Fruit fly (Drosophila melanogaster): ENCODE measurements around the gene CG14089.

Gene CG14089

dm6 chr3L:19233798-19234781 is 46.5 kb downstream of the CG14089 start (continued):
- TF ChIP-seq D (optimal IDR thresholded peaks at IDR 0.05) (no peak), D (GFP tag; optimal IDR thresholded peaks at IDR 0.05) (no peak), disco-r (GFP tag; optimal IDR thresholded peaks at IDR 0.05) (no peak), psq (GFP tag; optimal IDR thresholded peaks at IDR 0.05) (no peak), CG16813 (GFP tag; IDR thresholded peaks at IDR 0.05; ENCODE audit: partially characterized antibody) (no peak), hth (optimal IDR thresholded peaks at IDR 0.05) (no peak), Awh (GFP tag; IDR thresholded peaks at IDR 0.05) (no peak), sc (optimal IDR thresholded peaks at IDR 0.05) (no peak), sc (GFP tag; optimal IDR thresholded peaks at IDR 0.05) (no peak), kni (GFP tag; optimal IDR thresholded peaks at IDR 0.05) (no peak), CG12391 (tag; optimal IDR thresholded peaks at IDR 0.05) (peak; percentile 36), Xrp1 (GFP tag; IDR thresholded peaks at IDR 0.05) (no peak), CG17361 (GFP tag; IDR thresholded peaks at IDR 0.05) (peak; percentile 65; the same call in 2 of the 3 replicates), BtbVII (GFP tag; optimal IDR thresholded peaks at IDR 0.05) (no peak), CG8281 (tag; optimal IDR thresholded peaks at IDR 0.05) (no peak), Adf1 (GFP tag; IDR thresholded peaks at IDR 0.05) (no peak), Sry-β (GFP tag; optimal IDR thresholded peaks at IDR 0.05) (no peak), CG10462 (GFP tag; optimal IDR thresholded peaks at IDR 0.05) (no peak), sob (GFP tag; IDR thresholded peaks at IDR 0.05) (no peak), Nf-YB (GFP tag; optimal IDR thresholded peaks at IDR 0.05) (no peak), Dad (GFP tag; optimal IDR thresholded peaks at IDR 0.05) (no peak), cg (GFP tag; optimal IDR thresholded peaks at IDR 0.05) (no peak), kay (GFP tag; optimal IDR thresholded peaks at IDR 0.05) (no peak), gcm (GFP tag; optimal IDR thresholded peaks at IDR 0.05) (no peak), CG30020 (tag; optimal IDR thresholded peaks at IDR 0.05) (no peak), sens (GFP tag) (peak; percentile 75), CG3281 (GFP tag; optimal IDR thresholded peaks at IDR 0.05) (no peak), MESR4 (GFP tag; optimal IDR thresholded peaks at IDR 0.05) (no peak), MBD-R2 (GFP tag; IDR thresholded peaks at IDR 0.05) (no peak), Xbp1 (GFP tag; optimal IDR thresholded peaks at IDR 0.05) (no peak), fd102C (GFP tag; optimal IDR thresholded peaks at IDR 0.05) (no peak), shn (GFP tag; optimal IDR thresholded peaks at IDR 0.05) (no peak), Sry-δ (GFP tag; optimal IDR thresholded peaks at IDR 0.05) (no peak), otp (GFP tag; IDR thresholded peaks at IDR 0.05) (no peak), HLH4C (GFP tag; IDR thresholded peaks at IDR 0.05; ENCODE audit: partially characterized antibody) (no peak), NFAT (GFP tag; IDR thresholded peaks at IDR 0.05) (no peak), CG31388 (GFP tag; optimal IDR thresholded peaks at IDR 0.05) (no peak), CG43689 (GFP tag; IDR thresholded peaks at IDR 0.05) (no peak), Fer3 (tag; optimal IDR thresholded peaks at IDR 0.05) (no peak), CG4617 (GFP tag; optimal IDR thresholded peaks at IDR 0.05; ENCODE audit: borderline replicate concordance) (no peak), Gug (GFP tag; IDR thresholded peaks at IDR 0.05) (no peak), Ada2b (GFP tag; IDR thresholded peaks at IDR 0.05) (no peak), gfzf (GFP tag; optimal IDR thresholded peaks at IDR 0.05) (no peak), Sox102F (GFP tag; optimal IDR thresholded peaks at IDR 0.05) (peak; percentile 28), org-1 (GFP tag; optimal IDR thresholded peaks at IDR 0.05) (no peak), phol (tag; optimal IDR thresholded peaks at IDR 0.05) (peak; percentile 34), PHDP (tag; optimal IDR thresholded peaks at IDR 0.05) (peak; percentile 14), CG6683 (GFP tag; optimal IDR thresholded peaks at IDR 0.05) (no peak), Lpt (GFP tag; optimal IDR thresholded peaks at IDR 0.05) (no peak), sima (GFP tag; optimal IDR thresholded peaks at IDR 0.05) (no peak)
